Worm (Caenorhabditis elegans) whole organism, L2 larva: ENCODE data around the gene col-184.

Experiments used
- F13H6.1 ChIP-seq: sonication (generic microtip); optimal IDR thresholded peaks from 2 replicates; lab custom pipeline; 2016; ENCODE audit warnings: missing genetic modification characterization, missing compliant biosample characterization
- R02D3.7 ChIP-seq: fragments of 150-350 bp; optimal IDR thresholded peaks from 2 replicates; lab custom pipeline; 2014; ENCODE audit warnings: missing biosample characterization, missing genetic modification characterization
- Y55F3AM.14 ChIP-seq: fragments of 200-800 bp; sonication (Bioruptor generic); optimal IDR thresholded peaks from 2 replicates; lab custom pipeline; 2018; ENCODE audit warnings: mild to moderate bottlenecking, missing genetic modification characterization, missing compliant biosample characterization
- ama-1 ChIP-seq: fragments of 150-350 bp; optimal IDR thresholded peaks from 2 replicates; lab custom pipeline; 2018; ENCODE audit warnings: inconsistent platforms
- elt-3 ChIP-seq: sonication (generic microtip); optimal IDR thresholded peaks from 2 replicates; lab custom pipeline; 2017; ENCODE audit warnings: missing biosample characterization, missing genetic modification characterization
- nhr-11 ChIP-seq: fragments of 150-350 bp; optimal IDR thresholded peaks from 2 replicates; lab custom pipeline; 2014; ENCODE audit warnings: missing biosample characterization, missing genetic modification characterization
- peb-1 ChIP-seq: fragments of 150-350 bp; optimal IDR thresholded peaks from 2 replicates; lab custom pipeline; 2014; ENCODE audit warnings: missing biosample characterization, missing genetic modification characterization
- snpc-4 ChIP-seq: fragments of 150-350 bp; optimal IDR thresholded peaks from 2 replicates; lab custom pipeline; 2014; ENCODE audit warnings: missing biosample characterization, missing genetic modification characterization
- unc-39 ChIP-seq: fragments of 150-350 bp; optimal IDR thresholded peaks from 2 replicates; lab custom pipeline; 2014; ENCODE audit warnings: missing biosample characterization, missing genetic modification characterization

ce11 chrX:13462519-13462918 is 6.7 kb upstream of the col-184 start, which contains the start of gene F02D10.3:
- TF ChIP-seq ama-1 (lab: Kevin White, UChicago) (no peak), snpc-4 (no peak), elt-3 (tag; lab: Kevin White, UChicago) (no peak), R02D3.7 (tag; lab: Kevin White, UChicago) (no peak), unc-39 (tag; lab: Kevin White, UChicago) (no peak), F13H6.1 (no peak), peb-1 (tag; lab: Kevin White, UChicago) (no peak), nhr-11 (tag; lab: Kevin White, UChicago) (no peak), Y55F3AM.14 (GFP tag; lab: Kevin White, UChicago) (no peak)
